Worm (Caenorhabditis elegans): ENCODE measurements around the gene srj-52.

Gene srj-52

DNA sequence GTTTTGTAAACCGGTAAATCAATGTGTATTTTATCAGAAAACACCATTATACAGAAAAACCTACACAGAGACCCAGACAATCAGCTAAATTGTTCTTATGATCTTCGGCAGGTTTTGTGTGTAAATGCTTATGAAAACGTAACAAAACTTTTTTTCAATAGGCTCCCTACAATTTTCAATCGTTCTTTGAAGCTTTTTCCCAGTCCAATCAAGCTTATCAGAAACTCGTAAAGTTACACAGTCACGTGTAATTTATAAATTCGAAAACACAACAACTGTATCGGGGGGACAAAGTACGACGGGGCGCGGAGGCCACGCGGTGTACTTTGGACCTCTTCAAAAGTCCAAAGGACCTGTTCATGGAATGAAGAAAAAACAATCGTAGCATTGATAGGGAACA lies 34.4 kb upstream of the srj-52 start (continued):
- TF ChIP-seq nhr-111 (GFP tag; optimal IDR thresholded peaks at IDR 0.05): no peak
- TF ChIP-seq lim-7 (GFP tag; IDR thresholded peaks at IDR 0.05): 0 out of 2 replicates have a peak, but pooled peaks have one; percentile 29
- TF ChIP-seq F49E8.2 (tag; optimal IDR thresholded peaks at IDR 0.05; ENCODE audit: borderline replicate concordance): no peak
- no peak for TF ChIP-seq tag-97 (GFP tag; IDR thresholded peaks at IDR 0.05)
- no peak for TF ChIP-seq nhr-11 (tag; optimal IDR thresholded peaks at IDR 0.05)
- TF ChIP-seq spr-3 (GFP tag; optimal IDR thresholded peaks at IDR 0.05): no peak
- 0 out of 2 replicates have a peak, but pooled peaks have one; percentile 49 for TF ChIP-seq Y105C5A.15 (GFP tag; IDR thresholded peaks at IDR 0.05)
- no peak for TF ChIP-seq T20F7.1 (GFP tag; optimal IDR thresholded peaks at IDR 0.05)
- TF ChIP-seq rbr-2 (tag; optimal IDR thresholded peaks at IDR 0.05): peak; percentile 13

DNA sequence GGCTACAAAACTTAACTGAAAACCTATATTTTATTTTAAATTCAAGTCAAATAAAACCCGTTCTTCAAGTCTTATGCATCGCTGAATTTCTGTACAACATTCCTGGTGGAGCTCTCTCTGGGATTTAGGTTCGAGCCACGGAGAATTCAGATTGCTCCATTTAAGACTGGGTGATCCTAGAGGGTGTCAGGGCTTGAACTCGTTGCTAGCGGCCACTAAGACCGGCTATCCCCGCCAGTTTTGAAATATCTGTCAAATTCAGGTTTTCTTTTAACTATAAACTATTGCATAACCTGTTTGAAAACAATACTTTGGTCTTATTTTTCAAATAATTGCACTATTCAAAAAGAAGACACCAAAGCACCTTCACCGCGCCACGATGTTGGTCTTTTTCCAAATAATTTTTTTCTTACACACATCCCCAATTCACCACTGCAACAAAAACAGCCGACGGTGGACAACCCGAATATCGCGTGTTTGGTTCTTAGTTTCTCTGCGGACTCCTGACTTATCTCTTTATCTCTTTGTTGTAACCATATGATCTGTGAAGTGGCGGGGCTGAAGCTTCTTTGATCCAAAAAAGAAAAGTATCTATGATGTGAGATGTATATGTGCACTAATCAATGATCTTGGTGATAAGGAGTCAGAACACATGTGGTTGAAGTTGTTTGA lies 33.1 kb upstream of the srj-52 start:
- TF ChIP-seq mdl-1 (tag; optimal IDR thresholded peaks at IDR 0.05) (peak; percentile 26 to 81), ctbp-1 (GFP tag; IDR thresholded peaks at IDR 0.05) (0 out of 2 replicates have a peak, but pooled peaks have one; percentile 5), lsy-2 (tag; optimal IDR thresholded peaks at IDR 0.05) (peak in 1 of 2 experiments; percentile 69), nhr-111 (GFP tag; optimal IDR thresholded peaks at IDR 0.05) (peak; percentile 47), saeg-2 (GFP tag; IDR thresholded peaks at IDR 0.05) (no peak), fkh-10 (GFP tag; optimal IDR thresholded peaks at IDR 0.05) (no peak), Y5F2A.4 (GFP tag; optimal IDR thresholded peaks at IDR 0.05) (no peak), nhr-11 (tag; optimal IDR thresholded peaks at IDR 0.05) (peak; percentile 69), nhr-102 (tag; optimal IDR thresholded peaks at IDR 0.05) (peak; percentile 18), T26A8.4 (GFP tag; IDR thresholded peaks at IDR 0.05) (peak; percentile 39; the same call in 1 of the 2 replicates), cey-2 (tag; optimal IDR thresholded peaks at IDR 0.05; ENCODE audit: borderline replicate concordance, insufficient read depth) (no peak), zfp-3 (GFP tag; conservative IDR thresholded peaks at IDR 0.05) (0 out of 2 replicates have a peak, but pooled peaks have one; percentile 23), mep-1 (tag; optimal IDR thresholded peaks at IDR 0.05) (peak; percentile 61), ceh-32 (tag; optimal IDR thresholded peaks at IDR 0.05; ENCODE audit: poor library complexity) (no peak), dmd-9 (GFP tag; IDR thresholded peaks at IDR 0.05) (0 out of 2 replicates have a peak, but pooled peaks have one; percentile 16), vab-7 (GFP tag; IDR thresholded peaks at IDR 0.05) (no peak), lin-15B (tag; optimal IDR thresholded peaks at IDR 0.05) (no peak), mxl-3 (GFP tag; optimal IDR thresholded peaks at IDR 0.05) (peak; percentile 59), mxl-2 (GFP tag; conservative IDR thresholded peaks at IDR 0.05) (no peak), zip-2 (tag; optimal IDR thresholded peaks at IDR 0.05) (peak; percentile 15), spr-3 (GFP tag; optimal IDR thresholded peaks at IDR 0.05) (no peak), arid-1 (GFP tag; conservative IDR thresholded peaks at IDR 0.05) (no peak), spr-1 (tag; optimal IDR thresholded peaks at IDR 0.05) (peak; percentile 57), Y48G9A.11 (GFP tag; IDR thresholded peaks at IDR 0.05) (0 out of 2 replicates have a peak, but pooled peaks have one; percentile 10), gei-8 (GFP tag; optimal IDR thresholded peaks at IDR 0.05) (no peak), dmd-6 (GFP tag; IDR thresholded peaks at IDR 0.05) (peak; percentile 13; the same call in 1 of the 2 replicates), fos-1 (tag; optimal IDR thresholded peaks at IDR 0.05) (no peak), php-3 (GFP tag; IDR thresholded peaks at IDR 0.05) (no peak), lir-3 (tag; optimal IDR thresholded peaks at IDR 0.05) (no peak), lim-7 (GFP tag; IDR thresholded peaks at IDR 0.05) (no peak), dmd-8 (GFP tag; IDR thresholded peaks at IDR 0.05) (no peak), ama-1 (optimal IDR thresholded peaks at IDR 0.05) (no peak), set-16 (GFP tag; IDR thresholded peaks at IDR 0.05) (no peak), nhr-25 (tag; optimal IDR thresholded peaks at IDR 0.05; ENCODE audit: borderline replicate concordance, insufficient read depth) (no peak), unc-130 (GFP tag; optimal IDR thresholded peaks at IDR 0.05) (no peak), Y75B8A.6 (GFP tag; IDR thresholded peaks at IDR 0.05) (0 out of 2 replicates have a peak, but pooled peaks have one; percentile 10), hlh-30 (tag; optimal IDR thresholded peaks at IDR 0.05; ENCODE audit: insufficient read depth) (peak; percentile 91), nhr-28 (tag; optimal IDR thresholded peaks at IDR 0.05) (peak; percentile 68), hmg-1.1 (GFP tag; IDR thresholded peaks at IDR 0.05) (0 out of 2 replicates have a peak, but pooled peaks have one; percentile 26), pha-4 (GFP tag; IDR thresholded peaks at IDR 0.05) (0 out of 2 replicates have a peak, but pooled peaks have one; percentile 14), pha-4 (tag; optimal IDR thresholded peaks at IDR 0.05) (no peak)

Data from whole organism, L4 larva.